Fruit fly (Drosophila melanogaster) whole organism, embryonic: ENCODE measurements around the gene RanGAP.
A peak's percentile ranks its signal among the peaks of the same experiment; 100 is the strongest.

Experiments used
- Bdp1 ChIP-seq: fragments of 200-800 bp; sonication (Bioruptor generic); optimal IDR thresholded peaks from 3 replicates; lab custom pipeline; 2016; ENCODE audit warnings: missing biosample characterization, missing genetic modification characterization
- CG3838 ChIP-seq: fragments of 200-800 bp; sonication (Bioruptor generic); optimal IDR thresholded peaks from 3 replicates; lab custom pipeline; 2016; ENCODE audit warnings: missing biosample characterization, missing genetic modification characterization
- pzg ChIP-seq: fragments of 200-800 bp; sonication (Bioruptor generic); optimal IDR thresholded peaks from 3 replicates; lab custom pipeline; 2018; ENCODE audit warnings: missing biosample characterization, mild to moderate bottlenecking, missing genetic modification characterization, moderate library complexity
- slp2 ChIP-seq: fragments of 200-800 bp; sonication (Bioruptor generic); optimal IDR thresholded peaks from 2 replicates; lab custom pipeline; 2016; ENCODE audit warnings: missing biosample characterization, missing genetic modification characterization

dm6 chr2L:19432424-19433015 is 9.2 kb upstream of the RanGAP start, which contains the start of gene Rab9:
- no peak for TF ChIP-seq CG3838 (GFP tag; lab: Kevin White, UChicago)
- peak; percentile 4 for TF ChIP-seq pzg (GFP tag; lab: Kevin White, UChicago)
- TF ChIP-seq slp2, result no peak
- no peak for TF ChIP-seq Bdp1 (GFP tag; lab: Kevin White, UChicago)
